Worm (Caenorhabditis elegans): ENCODE measurements around the gene F53C3.11.

ce11 chrII:3950077-3950476 is 43.6 kb upstream of the F53C3.11 start, which contains the start of gene sea-2:
- TF ChIP-seq sdc-2 (tag; optimal IDR thresholded peaks at IDR 0.05), result no peak
- no peak for TF ChIP-seq ceh-6 (GFP tag; optimal IDR thresholded peaks at IDR 0.05)
- no peak for TF ChIP-seq ceh-30 (tag; optimal IDR thresholded peaks at IDR 0.05)
- no peak for TF ChIP-seq ama-1 (optimal IDR thresholded peaks at IDR 0.05)
- no peak for TF ChIP-seq ceh-45 (GFP tag; IDR thresholded peaks at IDR 0.05)
- TF ChIP-seq pqm-1 (tag; optimal IDR thresholded peaks at IDR 0.05), result no peak
- TF ChIP-seq Y22D7AL.16 (tag; optimal IDR thresholded peaks at IDR 0.05), result no peak
- no peak for TF ChIP-seq lin-11 (tag; optimal IDR thresholded peaks at IDR 0.05)
- TF ChIP-seq fkh-10 (GFP tag; optimal IDR thresholded peaks at IDR 0.05), result no peak
- TF ChIP-seq unc-55 (GFP tag; optimal IDR thresholded peaks at IDR 0.05), result no peak

Measured in whole organism, late embryonic.